Worm (Caenorhabditis elegans) whole organism, L2 larva: ENCODE measurements around the gene lin-48.

ENCODE experiments used
- lsy-2 ChIP-seq, 2 experiments: fragments of 150-350 bp in 1 of 2; sonication (generic microtip) in 1 of 2; optimal IDR thresholded peaks; 2 replicates each; lab custom pipeline; 2014 to 2017; ENCODE audit warnings: missing biosample characterization in 2 of 2, missing genetic modification characterization in 2 of 2
- nhr-23 ChIP-seq: fragments of 150-350 bp; optimal IDR thresholded peaks from 2 replicates; lab custom pipeline; 2014; ENCODE audit warnings: missing biosample characterization, missing genetic modification reagents, missing genetic modification characterization
- snpc-4 ChIP-seq: fragments of 150-350 bp; optimal IDR thresholded peaks from 2 replicates; lab custom pipeline; 2014; ENCODE audit warnings: missing biosample characterization, missing genetic modification characterization

- TF ChIP-seq lsy-2 (tag; optimal IDR thresholded peaks at IDR 0.05; lab: Kevin White, UChicago) (no peak), nhr-23 (tag; lab: Kevin White, UChicago) (no peak), snpc-4 (tag; lab: Kevin White, UChicago) (no peak)
Measured at ce11 chrIII:3716073-3716659, 29.1 kb upstream of the lin-48 start.
